Worm (Caenorhabditis elegans) whole organism, mixed stage, embryonic: ENCODE data around the gene gyg-2.

Experiments used
- cnd-1 ChIP-seq: fragments of 200-800 bp; sonication (Bioruptor generic); optimal IDR thresholded peaks from 2 replicates; lab custom pipeline; 2018; ENCODE audit warnings: mild to moderate bottlenecking, missing genetic modification characterization, missing compliant biosample characterization
- elt-3 ChIP-seq: fragments of 150-350 bp; optimal IDR thresholded peaks from 2 replicates; lab custom pipeline; 2014; ENCODE audit warnings: missing biosample characterization, missing genetic modification characterization
- lsy-2 ChIP-seq: fragments of 150-350 bp; optimal IDR thresholded peaks from 2 replicates; lab custom pipeline; 2014; ENCODE audit warnings: missing biosample characterization, missing genetic modification characterization
- mab-5 ChIP-seq: fragments of 150-350 bp; optimal IDR thresholded peaks from 2 replicates; lab custom pipeline; 2014; ENCODE audit warnings: missing biosample characterization, missing genetic modification characterization
- nhr-28 ChIP-seq: fragments of 150-350 bp; optimal IDR thresholded peaks from 2 replicates; lab custom pipeline; 2014; ENCODE audit warnings: missing biosample characterization, missing genetic modification characterization
- pha-4 ChIP-seq: fragments of 150-350 bp; optimal IDR thresholded peaks from 2 replicates; lab custom pipeline; 2018; ENCODE audit warnings: missing biosample characterization, missing genetic modification reagents, missing genetic modification characterization

ce11 chrV:16756166-16756565 is 10.1 kb upstream of the gyg-2 start:
- TF ChIP-seq lsy-2 (tag; lab: Kevin White, UChicago) = no peak
- TF ChIP-seq pha-4 (tag; lab: Kevin White, UChicago) = no peak
- TF ChIP-seq nhr-28 (tag; lab: Kevin White, UChicago) = no peak
- no peak for TF ChIP-seq mab-5 (tag; lab: Kevin White, UChicago)
- no peak for TF ChIP-seq cnd-1 (tag; lab: Kevin White, UChicago)
- TF ChIP-seq elt-3 (tag; lab: Kevin White, UChicago) = no peak
